Fruit fly (Drosophila melanogaster): Measurements from ENCODE around the gene Srp68.

The Srp68 gene

dm6 chr3L:9011485-9012389, 36.9 kb downstream of the Srp68 start (continued):
- TF ChIP-seq gem (tag; optimal IDR thresholded peaks at IDR 0.05) (peak; percentile 84), hb (GFP tag; IDR thresholded peaks at IDR 0.05; ENCODE audit: partially characterized antibody) (no peak), CG5180 (GFP tag; optimal IDR thresholded peaks at IDR 0.05) (peak; percentile 16), Nf-YA (GFP tag; IDR thresholded peaks at IDR 0.05) (peak; percentile 48; the same call in 1 of the 2 replicates), CG1832 (GFP tag; optimal IDR thresholded peaks at IDR 0.05) (no peak), Deaf1 (tag; optimal IDR thresholded peaks at IDR 0.05) (peak; percentile 61), lbe (GFP tag; optimal IDR thresholded peaks at IDR 0.05) (no peak), CG16813 (GFP tag; IDR thresholded peaks at IDR 0.05; ENCODE audit: partially characterized antibody) (no peak), dmrt99B (tag; optimal IDR thresholded peaks at IDR 0.05) (peak; percentile 73), CG17802 (tag; optimal IDR thresholded peaks at IDR 0.05) (peak; percentile 45), MTF-1 (GFP tag; optimal IDR thresholded peaks at IDR 0.05; ENCODE audit: borderline replicate concordance) (peak; percentile 44), kah (GFP tag; optimal IDR thresholded peaks at IDR 0.05) (no peak), Hr3 (GFP tag; optimal IDR thresholded peaks at IDR 0.05) (peak; percentile 59), cas (GFP tag; IDR thresholded peaks at IDR 0.05) (no peak), CG13296 (GFP tag; optimal IDR thresholded peaks at IDR 0.05) (no peak), CrebB (tag; optimal IDR thresholded peaks at IDR 0.05) (no peak), CG13287 (GFP tag; IDR thresholded peaks at IDR 0.05; ENCODE audit: partially characterized antibody) (no peak), C15 (GFP tag; IDR thresholded peaks at IDR 0.05) (no peak), Hmx (GFP tag; optimal IDR thresholded peaks at IDR 0.05) (peak; percentile 38), Mad (GFP tag; optimal IDR thresholded peaks at IDR 0.05) (peak; percentile 45), Sox102F (GFP tag; optimal IDR thresholded peaks at IDR 0.05) (peak; percentile 62), pum (GFP tag; optimal IDR thresholded peaks at IDR 0.05) (peak; percentile 90), CG12236 (GFP tag; optimal IDR thresholded peaks at IDR 0.05) (peak; percentile 69), CG16815 (GFP tag; optimal IDR thresholded peaks at IDR 0.05) (peak; percentile 87), pnt (GFP tag; optimal IDR thresholded peaks at IDR 0.05) (peak; percentile 80), Rfx (GFP tag; IDR thresholded peaks at IDR 0.05) (peak; percentile 46; the same call in 1 of the 2 replicates), vnd (GFP tag; IDR thresholded peaks at IDR 0.05; ENCODE audit: partially characterized antibody) (no peak), CG9727 (GFP tag; optimal IDR thresholded peaks at IDR 0.05) (peak; percentile 94), CG4707 (GFP tag; optimal IDR thresholded peaks at IDR 0.05) (no peak), CG3065 (GFP tag; optimal IDR thresholded peaks at IDR 0.05) (peak; percentile 59), CG11696 (GFP tag; IDR thresholded peaks at IDR 0.05) (no peak), CG12071 (GFP tag; optimal IDR thresholded peaks at IDR 0.05) (peak; percentile 17), CG17385 (GFP tag; optimal IDR thresholded peaks at IDR 0.05) (peak; percentile 36), CG11093 (GFP tag; IDR thresholded peaks at IDR 0.05) (peak; percentile 80), Asciz (GFP tag; optimal IDR thresholded peaks at IDR 0.05) (peak; percentile 60), HLH54F (GFP tag; optimal IDR thresholded peaks at IDR 0.05) (peak; percentile 33), chm (GFP tag; IDR thresholded peaks at IDR 0.05) (peak; percentile 91), toy (GFP tag; IDR thresholded peaks at IDR 0.05) (no peak), wdn (GFP tag; IDR thresholded peaks at IDR 0.05) (no peak), CG10147 (GFP tag; optimal IDR thresholded peaks at IDR 0.05) (no peak), bowl (GFP tag; IDR thresholded peaks at IDR 0.05) (peak; percentile 38; the same call in 1 of the 2 replicates), row (GFP tag; IDR thresholded peaks at IDR 0.05) (peak; percentile 87), BtbVII (GFP tag; optimal IDR thresholded peaks at IDR 0.05) (no peak), Jarid2 (GFP tag; optimal IDR thresholded peaks at IDR 0.05) (peak; percentile 6), Vsx1 (GFP tag; optimal IDR thresholded peaks at IDR 0.05) (peak; percentile 12), Doc2 (GFP tag; IDR thresholded peaks at IDR 0.05) (peak; percentile 21; the same call in 1 of the 2 replicates), zen (tag; optimal IDR thresholded peaks at IDR 0.05) (peak; percentile 46), mam (GFP tag; optimal IDR thresholded peaks at IDR 0.05) (peak; percentile 71)
